Fruit fly (Drosophila melanogaster): Measurements from ENCODE around the gene Cyp4g15.

DNA sequence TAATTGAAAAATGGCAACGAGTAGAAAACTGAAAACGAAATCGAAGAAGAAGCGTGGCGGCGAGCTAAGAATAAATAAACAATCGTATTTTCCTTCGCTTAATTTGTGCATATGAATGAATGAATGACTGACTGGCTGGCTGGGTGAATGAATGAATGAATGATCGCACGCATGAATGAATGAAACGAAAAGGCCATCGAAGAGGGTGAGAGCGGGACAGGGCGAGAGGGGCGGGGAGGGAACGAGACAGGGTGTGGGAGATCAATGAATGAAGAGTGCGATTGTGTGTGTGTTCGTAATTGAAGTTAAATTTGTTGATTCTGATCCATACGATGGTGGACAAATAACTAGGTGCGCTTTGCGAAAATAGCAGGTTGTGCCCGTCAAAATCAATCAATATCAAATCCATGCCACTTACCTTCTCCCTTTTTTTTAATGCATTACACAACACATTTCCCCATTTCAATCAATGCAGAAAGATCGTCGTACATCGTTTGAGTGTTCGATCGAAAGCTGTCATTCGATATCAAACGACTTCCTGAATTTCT, 50.3 kb downstream of the Cyp4g15 start:
- TF ChIP-seq CTCF (optimal IDR thresholded peaks at IDR 0.05), result no peak
- no peak for TF ChIP-seq CG8478 (optimal IDR thresholded peaks at IDR 0.05)
